Fruit fly (Drosophila melanogaster): Measurements from ENCODE around the gene Jhbp16.
A peak's percentile ranks its signal among the peaks of the same experiment; 100 is the strongest.

Gene Jhbp16

DNA sequence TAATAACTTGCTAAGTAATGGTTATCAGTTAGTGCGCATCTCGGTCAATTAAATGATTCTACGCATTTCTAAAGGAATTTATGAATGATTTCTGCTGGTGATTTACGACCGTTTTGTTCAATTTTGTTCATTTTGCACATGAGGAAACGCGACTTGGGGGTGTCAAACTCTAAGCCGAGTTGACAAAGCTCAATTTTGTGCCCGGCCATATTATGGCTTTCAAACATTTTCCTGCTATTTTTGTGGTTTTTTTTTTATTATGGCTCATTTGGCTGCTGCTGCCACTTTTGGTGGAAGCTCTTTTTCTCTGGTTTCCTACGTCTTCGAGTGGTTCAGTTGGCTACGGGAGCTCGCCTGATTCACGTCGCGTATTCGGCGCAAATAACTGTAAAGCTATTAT lies at the start of gene Jhbp16:
TSS of gene Jhbp16 (plus strand) at position 301 of the 400 bp plus-strand sequence.
- TF ChIP-seq ttk (optimal IDR thresholded peaks at IDR 0.05) (no peak), insv (optimal IDR thresholded peaks at IDR 0.05) (no peak), psq (optimal IDR thresholded peaks at IDR 0.05) (no peak), Myc (optimal IDR thresholded peaks at IDR 0.05) (no peak), Sin3A (optimal IDR thresholded peaks at IDR 0.05) (no peak), h (optimal IDR thresholded peaks at IDR 0.05) (no peak)

dm6 chr3R:21614858-21615427 lies 49.2 kb upstream of the Jhbp16 start:
- TF ChIP-seq insv (optimal IDR thresholded peaks at IDR 0.05), result no peak
- no peak for TF ChIP-seq h (optimal IDR thresholded peaks at IDR 0.05)
- no peak for TF ChIP-seq Sin3A (optimal IDR thresholded peaks at IDR 0.05)
- TF ChIP-seq Myc (optimal IDR thresholded peaks at IDR 0.05), result no peak
- no peak for TF ChIP-seq ttk (optimal IDR thresholded peaks at IDR 0.05)
- no peak for TF ChIP-seq psq (optimal IDR thresholded peaks at IDR 0.05)

- TF ChIP-seq psq (optimal IDR thresholded peaks at IDR 0.05) (peak; percentile 9), Myc (optimal IDR thresholded peaks at IDR 0.05) (no peak), insv (optimal IDR thresholded peaks at IDR 0.05) (no peak)
These were observed 47.9 kb upstream of the Jhbp16 start for dm6 chr3R:21616061-21616851.

DNA sequence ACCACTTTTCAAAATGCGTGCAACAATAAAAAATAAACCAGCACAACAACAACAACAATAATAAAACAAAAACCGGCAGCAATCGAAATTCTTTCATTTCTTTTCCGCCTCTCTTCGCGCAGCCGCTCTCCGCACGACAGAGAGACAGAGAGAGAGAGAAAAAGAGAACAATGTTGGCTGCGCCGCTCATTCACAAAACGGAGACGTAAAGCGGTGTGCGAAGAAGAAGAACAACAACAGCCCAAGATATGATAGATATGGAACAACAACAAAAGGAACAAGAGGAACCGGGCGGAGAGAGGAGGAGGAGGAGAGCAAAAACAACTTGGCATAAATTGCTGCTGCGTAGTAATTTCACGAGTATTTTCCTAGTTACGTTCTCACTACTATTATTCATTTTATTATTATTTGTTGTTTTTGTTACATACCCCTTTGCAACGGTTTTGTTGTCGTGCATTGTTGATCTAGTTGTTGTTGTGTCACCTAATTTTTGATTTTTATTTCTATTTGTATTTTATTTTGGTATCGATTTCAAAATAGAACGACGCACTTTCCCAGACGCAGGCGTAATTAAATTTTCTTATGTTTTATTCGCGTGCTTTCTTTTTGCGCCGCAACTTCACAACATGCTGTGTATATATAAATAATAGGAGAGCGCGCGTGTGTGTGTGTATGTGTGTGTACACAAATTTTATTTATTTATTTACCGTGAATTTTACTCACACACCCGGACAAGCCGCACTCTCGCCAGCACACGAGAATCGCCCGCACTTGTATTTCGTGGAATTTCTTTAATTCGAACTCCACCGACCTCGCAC lies 45.7 kb upstream of the Jhbp16 start:
- peak; percentile 2 for TF ChIP-seq psq (optimal IDR thresholded peaks at IDR 0.05)
- TF ChIP-seq Myc (optimal IDR thresholded peaks at IDR 0.05), result no peak

dm6 chr3R:21619117-21619650 lies 45.0 kb upstream of the Jhbp16 start, which contains the start of gene InR:
Gene InR (minus strand): TSS chr3R:21619321.
- no peak for TF ChIP-seq Myc (optimal IDR thresholded peaks at IDR 0.05)
- no peak for TF ChIP-seq insv (optimal IDR thresholded peaks at IDR 0.05)
- TF ChIP-seq Sin3A (optimal IDR thresholded peaks at IDR 0.05), result no peak
- TF ChIP-seq ttk (optimal IDR thresholded peaks at IDR 0.05), result no peak
- TF ChIP-seq h (optimal IDR thresholded peaks at IDR 0.05), result no peak
- no peak for TF ChIP-seq psq (optimal IDR thresholded peaks at IDR 0.05)

dm6 chr3R:21619745-21620144 lies 44.4 kb upstream of the Jhbp16 start:
- TF ChIP-seq h (optimal IDR thresholded peaks at IDR 0.05) (no peak), ttk (optimal IDR thresholded peaks at IDR 0.05) (no peak)

DNA sequence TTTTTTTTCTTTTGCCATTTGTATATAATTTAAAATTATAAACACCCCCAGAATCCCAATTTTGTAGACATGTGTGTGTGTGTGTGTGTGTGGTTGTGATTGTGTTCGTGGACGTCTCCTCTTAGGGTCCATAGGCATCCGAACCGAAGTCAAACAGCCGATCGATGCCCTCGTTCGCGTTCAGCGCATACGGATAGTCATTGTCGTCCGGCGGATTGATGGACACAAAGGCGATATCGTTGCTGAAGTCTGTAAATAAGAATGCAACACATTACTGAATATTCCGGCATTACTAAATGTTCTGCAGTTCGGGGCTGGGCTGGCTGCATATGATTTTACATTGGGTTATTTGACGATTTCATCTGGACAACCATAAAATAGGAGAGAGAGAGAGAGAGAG lies 42.7 kb upstream of the Jhbp16 start:
- TF ChIP-seq h (optimal IDR thresholded peaks at IDR 0.05), result no peak
- no peak for TF ChIP-seq insv (optimal IDR thresholded peaks at IDR 0.05)
- no peak for TF ChIP-seq psq (optimal IDR thresholded peaks at IDR 0.05)
- TF ChIP-seq Sin3A (optimal IDR thresholded peaks at IDR 0.05), result no peak
- no peak for TF ChIP-seq ttk (optimal IDR thresholded peaks at IDR 0.05)
- no peak for TF ChIP-seq Myc (optimal IDR thresholded peaks at IDR 0.05)

DNA sequence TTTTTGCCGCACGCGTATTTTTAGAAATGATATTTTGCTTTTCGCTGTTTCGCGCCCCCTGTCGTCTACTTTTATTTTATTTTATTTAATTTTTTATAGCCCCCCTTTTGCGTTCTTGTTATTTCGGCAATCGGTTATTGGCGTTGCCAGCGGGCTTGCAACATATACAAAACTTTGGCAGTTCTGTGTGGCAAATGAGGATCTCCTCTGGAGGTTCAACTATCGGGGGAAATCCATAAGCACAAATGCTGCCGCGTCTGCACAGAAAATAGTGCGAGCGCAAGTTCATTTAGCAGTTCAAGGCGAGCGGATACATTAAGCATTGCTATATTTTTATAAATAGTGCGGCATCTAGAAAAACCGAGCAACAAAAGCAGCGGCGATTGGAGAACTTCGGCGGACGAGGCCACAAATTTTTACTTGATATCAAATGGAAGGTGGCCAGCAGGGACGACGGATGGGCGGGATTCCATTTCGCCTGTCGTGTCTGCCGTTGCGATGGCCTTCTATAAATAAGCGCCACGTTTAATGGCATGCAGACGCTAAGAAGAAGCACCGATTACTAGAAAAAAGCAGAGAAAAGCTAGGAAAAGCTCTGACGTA lies 39.7 kb upstream of the Jhbp16 start:
- TF ChIP-seq h (optimal IDR thresholded peaks at IDR 0.05) (no peak), Myc (optimal IDR thresholded peaks at IDR 0.05) (no peak), psq (optimal IDR thresholded peaks at IDR 0.05) (no peak), insv (optimal IDR thresholded peaks at IDR 0.05) (no peak), Sin3A (optimal IDR thresholded peaks at IDR 0.05) (no peak), ttk (optimal IDR thresholded peaks at IDR 0.05) (no peak)

- TF ChIP-seq insv (optimal IDR thresholded peaks at IDR 0.05), result no peak
These were observed 37.9 kb upstream of the Jhbp16 start for dm6 chr3R:21626103-21626897.

dm6 chr3R:21627752-21628151 lies 36.4 kb upstream of the Jhbp16 start:
- no peak for TF ChIP-seq psq (optimal IDR thresholded peaks at IDR 0.05)

DNA sequence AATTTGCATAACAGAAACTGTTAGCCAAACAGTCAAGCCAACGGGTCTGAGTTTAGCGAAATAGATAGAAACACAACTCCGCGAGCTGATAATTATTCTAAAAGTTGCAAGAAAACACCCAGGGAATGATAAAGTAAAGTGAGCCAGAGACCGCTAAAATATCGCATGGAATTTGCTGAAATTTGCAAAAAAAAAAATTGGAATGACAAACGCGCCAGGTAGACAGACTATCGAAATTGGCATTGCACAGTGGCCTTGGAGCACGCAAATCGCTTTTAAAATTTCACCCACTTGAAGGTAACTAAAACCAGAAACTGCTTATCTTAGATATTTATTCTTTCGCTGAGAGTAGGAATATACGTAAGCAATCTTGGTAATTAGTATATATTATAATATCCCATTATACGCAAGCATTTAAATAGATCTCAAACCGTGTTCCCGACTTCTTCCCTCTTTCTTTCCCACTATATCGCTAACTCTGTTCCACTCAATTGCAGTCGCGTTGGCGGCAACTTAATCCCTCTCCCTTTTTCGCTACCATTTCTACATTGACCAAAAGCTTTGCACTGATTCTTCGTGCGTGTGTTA lies 35.9 kb upstream of the Jhbp16 start:
- TF ChIP-seq Myc (optimal IDR thresholded peaks at IDR 0.05) (no peak), ttk (optimal IDR thresholded peaks at IDR 0.05) (no peak), insv (optimal IDR thresholded peaks at IDR 0.05) (no peak)

All from Kc167 (cell line).